Fruit fly (Drosophila melanogaster) whole organism, prepupa: ENCODE measurements around the gene CG10600.

Experiments used
- Blimp-1 ChIP-seq: fragments of 200-800 bp; sonication (Bioruptor generic); optimal IDR thresholded peaks from 3 replicates; lab custom pipeline; 2017; ENCODE audit warnings: missing biosample characterization, missing genetic modification characterization, mild to moderate bottlenecking, moderate library complexity, missing genetic modification reagents
- CG11294 ChIP-seq: fragments of 200-800 bp; sonication (Bioruptor generic); IDR thresholded peaks from 2 replicates; pipeline ENCODE4 v1.3.6; 2022; ENCODE audit warnings: missing biosample characterization, missing genetic modification characterization
- CG4318 ChIP-seq: fragments of 200-800 bp; sonication (Bioruptor generic); optimal IDR thresholded peaks from 3 replicates; lab custom pipeline; 2017; ENCODE audit warnings: missing biosample characterization, mild to moderate bottlenecking, missing genetic modification characterization
- CG6163 ChIP-seq: fragments of 200-800 bp; sonication (Bioruptor generic); IDR thresholded peaks from 3 replicates; pipeline ENCODE4 v1.3.6; 2022; ENCODE audit warnings: missing biosample characterization, missing genetic modification characterization
- CG6276 ChIP-seq: fragments of 200-800 bp; sonication (Bioruptor generic); optimal IDR thresholded peaks from 2 replicates; lab custom pipeline; 2017; ENCODE audit warnings: missing biosample characterization, mild to moderate bottlenecking, missing genetic modification characterization
- CG6792 ChIP-seq: fragments of 200-800 bp; sonication (Bioruptor generic); optimal IDR thresholded peaks from 3 replicates; lab custom pipeline; 2016; ENCODE audit warnings: missing biosample characterization, missing genetic modification characterization
- CG6808 ChIP-seq: fragments of 200-800 bp; sonication (Bioruptor generic); optimal IDR thresholded peaks from 3 replicates; lab custom pipeline; 2017; ENCODE audit warnings: missing biosample characterization, missing genetic modification characterization, mild to moderate bottlenecking, moderate library complexity, missing genetic modification reagents
- CG6854 ChIP-seq: fragments of 200-800 bp; sonication (Bioruptor generic); optimal IDR thresholded peaks from 2 replicates; lab custom pipeline; 2017; ENCODE audit warnings: missing biosample characterization, mild to moderate bottlenecking, missing genetic modification characterization
- CG7368 ChIP-seq: fragments of 200-800 bp; sonication (Bioruptor generic); optimal IDR thresholded peaks from 3 replicates; lab custom pipeline; 2016; ENCODE audit warnings: missing biosample characterization, missing genetic modification characterization
- CG8119 ChIP-seq: fragments of 200-800 bp; sonication (Bioruptor generic); IDR thresholded peaks from 3 replicates; pipeline ENCODE4 v1.3.6; 2022; ENCODE audit warnings: missing biosample characterization, missing genetic modification characterization
- CG8319 ChIP-seq: fragments of 200-800 bp; sonication (Bioruptor generic); optimal IDR thresholded peaks from 3 replicates; lab custom pipeline; 2016; ENCODE audit warnings: missing biosample characterization, missing genetic modification characterization
- CG8632 ChIP-seq: fragments of 200-800 bp; sonication (Bioruptor generic); optimal IDR thresholded peaks from 3 replicates; lab custom pipeline; 2016; ENCODE audit warnings: missing biosample characterization, missing genetic modification characterization
- CG9139 ChIP-seq: fragments of 200-800 bp; sonication (Bioruptor generic); optimal IDR thresholded peaks from 3 replicates; lab custom pipeline; 2017; ENCODE audit warnings: missing biosample characterization, mild to moderate bottlenecking, missing genetic modification characterization
- Eip75B ChIP-seq: fragments of 200-800 bp; sonication (Bioruptor generic); optimal IDR thresholded peaks from 3 replicates; lab custom pipeline; 2016; ENCODE audit warnings: missing biosample characterization, missing genetic modification characterization
- Eip93F ChIP-seq: fragments of 200-800 bp; sonication (Bioruptor generic); optimal IDR thresholded peaks from 2 replicates; lab custom pipeline; 2016; ENCODE audit warnings: missing biosample characterization, mild to moderate bottlenecking, missing genetic modification characterization
- Ets96B ChIP-seq: fragments of 200-800 bp; optimal IDR thresholded peaks from 2 replicates; lab custom pipeline; 2019; ENCODE audit warnings: missing biosample characterization, mild to moderate bottlenecking, missing genetic modification characterization, moderate library complexity
- Gug ChIP-seq: fragments of 200-800 bp; sonication (Bioruptor generic); IDR thresholded peaks from 2 replicates; pipeline ENCODE4 v1.3.6; 2022; ENCODE audit warnings: missing biosample characterization, missing genetic modification characterization
- Hr38 ChIP-seq: sonication (Bioruptor generic); optimal IDR thresholded peaks from 2 replicates; lab custom pipeline; 2016; ENCODE audit warnings: missing biosample characterization, missing genetic modification characterization
- Hr39 ChIP-seq: fragments of 200-800 bp; sonication (Bioruptor generic); optimal IDR thresholded peaks from 2 replicates; lab custom pipeline; 2016; ENCODE audit warnings: missing biosample characterization, missing genetic modification characterization
- Met ChIP-seq: fragments of 200-800 bp; sonication (Bioruptor generic); optimal IDR thresholded peaks from 3 replicates; lab custom pipeline; 2016; ENCODE audit warnings: missing biosample characterization, missing genetic modification characterization
- OdsH ChIP-seq: fragments of 200-800 bp; sonication (Bioruptor generic); optimal IDR thresholded peaks from 3 replicates; lab custom pipeline; 2016; ENCODE audit warnings: missing biosample characterization, missing genetic modification characterization
- achi ChIP-seq: fragments of 200-800 bp; sonication (Bioruptor generic); optimal IDR thresholded peaks from 3 replicates; lab custom pipeline; 2016; ENCODE audit warnings: missing biosample characterization, missing genetic modification characterization
- acj6 ChIP-seq: fragments of 200-800 bp; sonication (Bioruptor generic); optimal IDR thresholded peaks from 3 replicates; lab custom pipeline; 2016; ENCODE audit warnings: missing biosample characterization, missing genetic modification characterization
- cyc ChIP-seq: fragments of 200-800 bp; sonication (Bioruptor generic); optimal IDR thresholded peaks from 3 replicates; lab custom pipeline; 2016; ENCODE audit warnings: missing biosample characterization, missing genetic modification characterization
- dac ChIP-seq: fragments of 200-800 bp; sonication (Bioruptor generic); optimal IDR thresholded peaks from 2 replicates; lab custom pipeline; 2017; ENCODE audit warnings: missing biosample characterization, mild to moderate bottlenecking, missing genetic modification characterization
- dsx ChIP-seq: fragments of 200-800 bp; optimal IDR thresholded peaks from 3 replicates; lab custom pipeline; 2019; ENCODE audit warnings: missing biosample characterization, mild to moderate bottlenecking, missing genetic modification characterization, moderate library complexity; ENCODE audit not compliant: poor library complexity, severe bottlenecking
- esn ChIP-seq: fragments of 200-800 bp; sonication (Bioruptor generic); optimal IDR thresholded peaks from 2 replicates; lab custom pipeline; 2016; ENCODE audit warnings: missing biosample characterization, mild to moderate bottlenecking, missing genetic modification characterization, moderate library complexity
- fd85E ChIP-seq: fragments of 200-800 bp; sonication (Bioruptor generic); optimal IDR thresholded peaks from 3 replicates; lab custom pipeline; 2016; ENCODE audit warnings: missing biosample characterization, missing genetic modification characterization
- fkh ChIP-seq: fragments of 200-800 bp; sonication (Bioruptor generic); optimal IDR thresholded peaks from 3 replicates; lab custom pipeline; 2017; ENCODE audit warnings: missing biosample characterization, mild to moderate bottlenecking, missing genetic modification characterization, moderate library complexity
- pdm3 ChIP-seq: fragments of 200-800 bp; sonication (Bioruptor generic); optimal IDR thresholded peaks from 3 replicates; lab custom pipeline; 2016; ENCODE audit warnings: missing biosample characterization, missing genetic modification characterization
- ss ChIP-seq, 2 experiments: fragments of 200-800 bp; sonication (Bioruptor generic); optimal IDR thresholded peaks; 2 replicates in 1 of 2; 3 replicates in 1 of 2; lab custom pipeline; 2017 to 2018; ENCODE audit warnings: mild to moderate bottlenecking in 2 of 2, missing biosample characterization in 2 of 2, missing genetic modification characterization in 2 of 2, moderate library complexity in 1 of 2
- svp ChIP-seq: fragments of 200-800 bp; sonication (Bioruptor generic); peaks from one replicate; lab custom pipeline; 2016; ENCODE audit warnings: missing biosample characterization, missing genetic modification characterization
- vri ChIP-seq: fragments of 200-800 bp; sonication (Bioruptor generic); optimal IDR thresholded peaks from 3 replicates; lab custom pipeline; 2016; ENCODE audit warnings: missing biosample characterization, mild to moderate bottlenecking, missing genetic modification characterization

Gene CG10600

DNA sequence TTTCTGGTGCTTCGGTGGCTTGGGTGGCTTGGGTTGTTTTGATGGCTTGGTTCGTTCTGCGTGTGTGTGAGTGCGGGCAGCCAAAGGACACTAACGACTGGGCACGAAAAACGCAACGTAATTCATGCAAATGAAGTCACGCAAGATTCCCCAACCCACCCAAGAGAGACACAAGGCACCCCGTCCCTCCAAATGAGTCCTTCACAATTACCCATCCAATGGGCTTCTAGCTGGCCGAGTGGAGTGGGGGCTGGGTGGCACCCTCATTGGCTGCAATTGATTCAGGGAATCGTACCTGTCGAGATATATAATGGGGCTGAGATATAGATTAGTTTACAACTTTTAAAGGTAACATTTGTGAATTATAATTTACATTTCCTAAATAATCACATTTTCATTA, 46.2 kb downstream of the CG10600 start:
- no peak for TF ChIP-seq ss (GFP tag; optimal IDR thresholded peaks at IDR 0.05; lab: Kevin White, UChicago)
- no peak for TF ChIP-seq achi (GFP tag; lab: Kevin White, UChicago)
- TF ChIP-seq CG6163: no peak
- TF ChIP-seq vri (GFP tag; lab: Kevin White, UChicago): no peak
- TF ChIP-seq CG9139 (GFP tag; lab: Kevin White, UChicago): no peak
- TF ChIP-seq fkh (GFP tag; lab: Kevin White, UChicago): no peak
- no peak for TF ChIP-seq svp (GFP tag; lab: Kevin White, UChicago)
- TF ChIP-seq Hr39 (GFP tag; lab: Kevin White, UChicago): no peak
- no peak for TF ChIP-seq dsx

DNA sequence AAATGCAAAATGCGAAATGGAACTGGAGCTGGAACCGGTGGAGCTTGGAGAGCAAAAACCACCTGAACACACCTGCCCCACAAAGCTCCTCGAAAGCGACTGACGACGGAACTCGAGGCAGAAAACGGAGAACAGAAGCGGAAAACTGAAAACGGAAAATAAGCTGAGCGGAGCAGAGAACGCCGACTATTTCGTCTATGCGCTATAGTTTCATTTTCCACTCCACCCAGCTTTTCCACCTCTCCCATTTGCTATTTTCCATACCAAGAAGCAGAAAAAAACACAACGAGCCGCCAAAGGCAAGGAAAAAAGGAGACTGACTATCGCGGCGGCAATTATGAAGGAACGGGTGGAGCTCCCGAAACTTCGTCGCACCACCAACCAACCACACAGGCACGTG, 46.7 kb downstream of the CG10600 start, which contains the start of gene ham:
ham (minus strand) TSS at position 101 of the 400 bp plus-strand sequence.
- TF ChIP-seq fd85E (GFP tag; lab: Kevin White, UChicago) (no peak), acj6 (GFP tag; lab: Kevin White, UChicago) (no peak), svp (GFP tag; lab: Kevin White, UChicago) (no peak), vri (GFP tag; lab: Kevin White, UChicago) (no peak), CG11294 (GFP tag; lab: Robert Waterston, UW) (no peak), OdsH (GFP tag; lab: Kevin White, UChicago) (no peak), Eip75B (GFP tag; lab: Kevin White, UChicago) (no peak), CG6163 (no peak), Gug (GFP tag; lab: Robert Waterston, UW) (no peak), CG4318 (GFP tag; lab: Kevin White, UChicago) (no peak), Met (GFP tag; lab: Kevin White, UChicago) (no peak), dsx (no peak), achi (GFP tag; lab: Kevin White, UChicago) (no peak), CG7368 (no peak), CG6854 (no peak), CG8119 (GFP tag; lab: Robert Waterston, UW) (no peak), Ets96B (tag; lab: Kevin White, UChicago) (no peak)

DNA sequence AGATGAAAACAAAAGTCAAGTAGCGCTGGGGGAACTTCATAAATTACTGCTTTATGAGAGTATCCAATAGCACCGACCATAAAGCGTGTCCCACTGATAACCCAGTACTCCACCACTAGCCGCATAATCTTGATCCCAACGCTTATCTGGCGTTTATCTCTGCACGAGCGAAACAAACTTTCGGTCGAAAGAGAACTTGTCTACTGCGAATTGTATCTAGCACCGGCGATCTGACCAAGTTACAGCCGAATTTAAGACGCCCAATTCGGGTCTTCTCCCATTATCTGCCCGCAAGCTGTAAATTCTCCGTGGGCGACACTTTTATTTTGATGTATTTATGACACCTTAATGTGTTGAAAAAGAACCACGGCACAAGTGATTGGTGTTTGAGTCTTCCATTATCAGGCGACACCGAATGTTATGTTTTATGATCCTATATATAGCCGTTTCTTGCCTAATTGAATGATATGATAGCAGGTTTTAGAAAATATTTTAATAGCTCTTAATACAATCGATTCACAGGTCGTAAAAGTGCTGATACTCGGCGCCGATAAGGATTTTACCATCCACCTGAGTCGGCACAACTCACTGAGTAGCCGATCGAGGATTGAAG, 49.6 kb downstream of the CG10600 start:
- TF ChIP-seq CG6854: no peak
- TF ChIP-seq CG6163: no peak
- TF ChIP-seq acj6 (GFP tag; lab: Kevin White, UChicago): no peak
- TF ChIP-seq Eip93F (GFP tag; lab: Kevin White, UChicago): no peak
- no peak for TF ChIP-seq Blimp-1 (GFP tag; lab: Kevin White, UChicago)
- TF ChIP-seq dac (GFP tag; lab: Kevin White, UChicago): no peak
- TF ChIP-seq Gug (GFP tag; lab: Robert Waterston, UW): no peak
- TF ChIP-seq pdm3: no peak
- no peak for TF ChIP-seq CG6276
- TF ChIP-seq Hr38 (GFP tag; lab: Kevin White, UChicago): no peak
- no peak for TF ChIP-seq cyc (GFP tag; lab: Kevin White, UChicago)
- TF ChIP-seq CG6808 (GFP tag; lab: Kevin White, UChicago): no peak
- TF ChIP-seq OdsH (GFP tag; lab: Kevin White, UChicago): no peak
- no peak for TF ChIP-seq esn (GFP tag; lab: Kevin White, UChicago)
- TF ChIP-seq fd85E (GFP tag; lab: Kevin White, UChicago): no peak
- no peak for TF ChIP-seq fkh (GFP tag; lab: Kevin White, UChicago)
- TF ChIP-seq CG8632 (GFP tag; lab: Kevin White, UChicago): no peak
- no peak for TF ChIP-seq CG6792 (GFP tag; lab: Kevin White, UChicago)
- no peak for TF ChIP-seq CG8319

DNA sequence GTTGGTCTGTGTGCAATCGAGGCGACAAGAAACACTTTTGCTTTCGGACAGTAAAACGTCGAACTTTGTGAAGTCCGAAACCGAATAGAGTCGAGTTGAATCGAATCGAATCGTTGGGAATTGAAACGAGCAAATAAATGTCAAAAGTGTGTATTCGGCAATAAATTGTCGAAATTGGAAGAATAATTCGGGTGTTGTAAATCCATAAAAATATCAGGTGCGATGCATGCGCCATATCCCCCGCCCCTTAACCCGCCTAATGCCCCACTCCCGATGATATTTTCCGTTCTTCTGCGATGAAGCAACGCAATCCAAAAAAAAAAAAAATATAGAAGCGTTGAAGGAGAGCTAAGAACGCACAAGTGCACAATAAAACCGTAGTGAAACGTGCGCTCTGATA, 50.5 kb downstream of the CG10600 start:
- TF ChIP-seq vri (GFP tag; lab: Kevin White, UChicago) (peak; percentile 58), pdm3 (no peak)
